Fruit fly (Drosophila melanogaster): ENCODE data around the gene wge.

wge gene

dm6 chr3R:22694659-22695058 is 26.3 kb downstream of the wge start, which contains the start of gene cd:
Gene cd (plus strand): TSS chr3R:22694959.
- TF ChIP-seq h (optimal IDR thresholded peaks at IDR 0.05), result no peak
- no peak for TF ChIP-seq ttk (optimal IDR thresholded peaks at IDR 0.05)
- TF ChIP-seq psq (optimal IDR thresholded peaks at IDR 0.05), result no peak
- TF ChIP-seq insv (optimal IDR thresholded peaks at IDR 0.05), result no peak
- no peak for TF ChIP-seq Sin3A (optimal IDR thresholded peaks at IDR 0.05)
- TF ChIP-seq Myc (optimal IDR thresholded peaks at IDR 0.05), result no peak

dm6 chr3R:22690311-22690710 is 30.6 kb downstream of the wge start, which contains the start of the genes wfs1 and Nup133:
Gene wfs1 (minus strand): TSS chr3R:22690380.
Gene Nup133 (plus strand): TSS chr3R:22690607.
- TF ChIP-seq Sin3A (optimal IDR thresholded peaks at IDR 0.05), result no peak
- TF ChIP-seq insv (optimal IDR thresholded peaks at IDR 0.05), result no peak
- TF ChIP-seq Myc (optimal IDR thresholded peaks at IDR 0.05), result no peak
- no peak for TF ChIP-seq ttk (optimal IDR thresholded peaks at IDR 0.05)
- no peak for TF ChIP-seq h (optimal IDR thresholded peaks at IDR 0.05)
- TF ChIP-seq psq (optimal IDR thresholded peaks at IDR 0.05), result no peak

- no peak for TF ChIP-seq h (optimal IDR thresholded peaks at IDR 0.05)
- TF ChIP-seq Myc (optimal IDR thresholded peaks at IDR 0.05), result no peak
- TF ChIP-seq Sin3A (optimal IDR thresholded peaks at IDR 0.05), result no peak
- no peak for TF ChIP-seq ttk (optimal IDR thresholded peaks at IDR 0.05)
- no peak for TF ChIP-seq psq (optimal IDR thresholded peaks at IDR 0.05)
- no peak for TF ChIP-seq insv (optimal IDR thresholded peaks at IDR 0.05)
Measured at dm6 chr3R:22686336-22686874, 34.5 kb downstream of the wge start, which contains the start of the genes Gclm and CG17625. Gene Gclm (minus strand): TSS chr3R:22686510. Gene CG17625 (plus strand): TSS chr3R:22686849.

- TF ChIP-seq h (optimal IDR thresholded peaks at IDR 0.05), result no peak
- TF ChIP-seq ttk (optimal IDR thresholded peaks at IDR 0.05), result no peak
- no peak for TF ChIP-seq Sin3A (optimal IDR thresholded peaks at IDR 0.05)
- TF ChIP-seq insv (optimal IDR thresholded peaks at IDR 0.05), result no peak
- TF ChIP-seq psq (optimal IDR thresholded peaks at IDR 0.05), result no peak
- no peak for TF ChIP-seq Myc (optimal IDR thresholded peaks at IDR 0.05)
Measured at dm6 chr3R:22684948-22685253, 36.0 kb downstream of the wge start.

dm6 chr3R:22684044-22684947 is 36.7 kb downstream of the wge start:
- TF ChIP-seq Sin3A (optimal IDR thresholded peaks at IDR 0.05) (no peak), insv (optimal IDR thresholded peaks at IDR 0.05) (no peak), psq (optimal IDR thresholded peaks at IDR 0.05) (no peak), h (optimal IDR thresholded peaks at IDR 0.05) (no peak), Myc (optimal IDR thresholded peaks at IDR 0.05) (no peak), ttk (optimal IDR thresholded peaks at IDR 0.05) (no peak)

DNA sequence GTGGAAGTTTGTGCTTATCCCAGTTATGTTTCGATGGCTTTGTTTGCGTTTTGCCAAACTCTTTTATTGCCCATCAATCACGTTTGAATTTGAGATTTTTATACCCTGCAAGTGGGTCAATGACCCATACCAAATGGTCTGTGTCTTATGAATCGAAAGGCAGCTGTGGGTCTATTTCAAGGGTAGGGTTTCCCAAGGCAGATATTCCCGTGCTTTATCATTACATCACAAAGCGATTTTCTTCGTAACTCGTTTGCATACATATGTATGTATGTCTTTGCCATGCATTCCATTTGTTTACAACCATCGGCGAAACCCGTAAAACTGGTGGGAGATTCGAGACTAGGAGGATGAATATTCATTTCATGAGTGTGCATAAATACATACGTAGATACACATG is 45.5 kb downstream of the wge start:
- TF ChIP-seq Myc (optimal IDR thresholded peaks at IDR 0.05) (no peak), h (optimal IDR thresholded peaks at IDR 0.05) (no peak), ttk (optimal IDR thresholded peaks at IDR 0.05) (no peak)

- TF ChIP-seq psq (optimal IDR thresholded peaks at IDR 0.05), result no peak
Measured at dm6 chr3R:22673528-22673959, 47.4 kb downstream of the wge start.

dm6 chr3R:22672695-22673346 is 48.1 kb downstream of the wge start:
- TF ChIP-seq Sin3A (optimal IDR thresholded peaks at IDR 0.05) (no peak), psq (optimal IDR thresholded peaks at IDR 0.05) (no peak), insv (optimal IDR thresholded peaks at IDR 0.05) (no peak)

dm6 chr3R:22669789-22670426 is 51.0 kb downstream of the wge start:
- TF ChIP-seq Sin3A (optimal IDR thresholded peaks at IDR 0.05), result no peak
- no peak for TF ChIP-seq Myc (optimal IDR thresholded peaks at IDR 0.05)
- no peak for TF ChIP-seq insv (optimal IDR thresholded peaks at IDR 0.05)
- TF ChIP-seq h (optimal IDR thresholded peaks at IDR 0.05), result no peak
- no peak for TF ChIP-seq ttk (optimal IDR thresholded peaks at IDR 0.05)
- TF ChIP-seq psq (optimal IDR thresholded peaks at IDR 0.05), result no peak

dm6 chr3R:22669121-22669520 is 51.8 kb downstream of the wge start:
- TF ChIP-seq insv (optimal IDR thresholded peaks at IDR 0.05) (no peak), h (optimal IDR thresholded peaks at IDR 0.05) (no peak), Myc (optimal IDR thresholded peaks at IDR 0.05) (no peak), psq (optimal IDR thresholded peaks at IDR 0.05) (no peak), ttk (optimal IDR thresholded peaks at IDR 0.05) (no peak), Sin3A (optimal IDR thresholded peaks at IDR 0.05) (no peak)

- TF ChIP-seq ttk (optimal IDR thresholded peaks at IDR 0.05), result no peak
- no peak for TF ChIP-seq psq (optimal IDR thresholded peaks at IDR 0.05)
Measured at dm6 chr3R:22668622-22669021, 52.3 kb downstream of the wge start.

DNA sequence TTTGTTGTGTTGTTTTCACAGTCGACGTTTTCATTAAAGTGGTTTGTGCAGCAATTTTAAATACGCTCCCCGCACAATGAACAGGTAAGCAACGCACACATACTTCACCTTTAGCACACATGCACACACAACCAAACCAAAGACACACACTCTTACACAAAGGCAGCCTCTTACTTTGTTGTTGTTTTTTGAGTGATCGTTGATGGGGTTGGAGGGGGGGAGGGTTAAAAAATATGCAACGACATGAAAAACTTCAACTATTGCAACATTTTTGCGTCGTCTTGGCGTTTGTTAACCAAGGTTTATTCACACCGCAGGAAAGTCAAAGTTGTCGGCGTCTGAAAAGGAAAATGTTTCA is 53.0 kb downstream of the wge start:
- TF ChIP-seq Sin3A (optimal IDR thresholded peaks at IDR 0.05) (no peak), ttk (optimal IDR thresholded peaks at IDR 0.05) (no peak), Myc (optimal IDR thresholded peaks at IDR 0.05) (no peak), insv (optimal IDR thresholded peaks at IDR 0.05) (no peak), psq (optimal IDR thresholded peaks at IDR 0.05) (no peak), h (optimal IDR thresholded peaks at IDR 0.05) (no peak)

All from Kc167 (cell line).